Fruit fly (Drosophila melanogaster) whole organism, adult: Measurements from ENCODE around the gene CG10317.

ENCODE experiments used
- CG12768 ChIP-seq: fragments of 200-800 bp; sonication (Bioruptor generic); optimal IDR thresholded peaks from 2 replicates; lab custom pipeline; 2017; ENCODE audit warnings: missing biosample characterization, missing genetic modification characterization, mild to moderate bottlenecking, moderate library complexity, missing genetic modification reagents
- CG7101 ChIP-seq: fragments of 200-800 bp; sonication (Bioruptor generic); optimal IDR thresholded peaks from 2 replicates; lab custom pipeline; 2018; ENCODE audit warnings: missing biosample characterization, mild to moderate bottlenecking, missing genetic modification characterization, moderate library complexity
- Mnt ChIP-seq: fragments of 200-800 bp; sonication (Bioruptor generic); optimal IDR thresholded peaks from 2 replicates; lab custom pipeline; 2016; ENCODE audit warnings: missing biosample characterization, mild to moderate bottlenecking, missing genetic modification characterization
- bab1 ChIP-seq: fragments of 200-800 bp; sonication (Bioruptor generic); optimal IDR thresholded peaks from 3 replicates; lab custom pipeline; 2019; ENCODE audit warnings: missing biosample characterization, mild to moderate bottlenecking, missing genetic modification characterization, moderate library complexity
- kay ChIP-seq: fragments of 200-800 bp; sonication (Bioruptor generic); peaks from one replicate; lab custom pipeline; 2016; ENCODE audit warnings: missing biosample characterization, missing genetic modification characterization, borderline replicate concordance
- ovo ChIP-seq: fragments of 200-800 bp; sonication (Bioruptor generic); optimal IDR thresholded peaks from 2 replicates; lab custom pipeline; 2016; ENCODE audit warnings: missing biosample characterization, missing genetic modification characterization
- pad ChIP-seq: fragments of 200-800 bp; sonication (Bioruptor generic); optimal IDR thresholded peaks from 3 replicates; lab custom pipeline; 2017; ENCODE audit warnings: missing biosample characterization, missing genetic modification characterization, mild to moderate bottlenecking, moderate library complexity, missing genetic modification reagents

dm6 chr3R:16334797-16335196 lies 35.5 kb downstream of the CG10317 start:
- no peak for TF ChIP-seq CG7101 (tag; lab: Kevin White, UChicago)
- no peak for TF ChIP-seq ovo (GFP tag; lab: Kevin White, UChicago)
- TF ChIP-seq CG12768 (GFP tag; lab: Kevin White, UChicago), result no peak
- TF ChIP-seq Mnt, result no peak
- no peak for TF ChIP-seq bab1
- no peak for TF ChIP-seq pad (GFP tag; lab: Kevin White, UChicago)
- no peak for TF ChIP-seq kay (GFP tag; lab: Kevin White, UChicago)
